Worm (Caenorhabditis elegans) whole organism, L1 larva: ENCODE data around the gene F25E5.2.

ENCODE experiments used
- fos-1 ChIP-seq: fragments of 150-350 bp; optimal IDR thresholded peaks from 2 replicates; lab custom pipeline; 2014; ENCODE audit warnings: missing biosample characterization, missing genetic modification characterization
- lin-39 ChIP-seq: fragments of 150-350 bp; optimal IDR thresholded peaks from 2 replicates; lab custom pipeline; 2014; ENCODE audit warnings: missing biosample characterization, missing genetic modification reagents, missing genetic modification characterization
- mdl-1 ChIP-seq, 2 experiments: fragments of 150-350 bp; optimal IDR thresholded peaks; 2 replicates each; lab custom pipeline; 2014 to 2017; ENCODE audit warnings: missing biosample characterization in 2 of 2, missing genetic modification characterization in 2 of 2, inconsistent platforms in 1 of 2
- nhr-237 ChIP-seq: fragments of 150-350 bp; optimal IDR thresholded peaks from 2 replicates; lab custom pipeline; 2014; ENCODE audit warnings: missing biosample characterization, missing genetic modification characterization
- sup-37 ChIP-seq: fragments of 200-800 bp; sonication (Bioruptor generic); optimal IDR thresholded peaks from 2 replicates; lab custom pipeline; 2018; ENCODE audit warnings: mild to moderate bottlenecking, missing genetic modification characterization, missing compliant biosample characterization
- ztf-4 ChIP-seq: fragments of 150-350 bp; optimal IDR thresholded peaks from 2 replicates; lab custom pipeline; 2014; ENCODE audit warnings: missing biosample characterization, missing genetic modification characterization

- TF ChIP-seq nhr-237 (no peak), ztf-4 (tag; lab: Kevin White, UChicago) (no peak), fos-1 (no peak), sup-37 (GFP tag; lab: Kevin White, UChicago) (no peak), lin-39 (tag; lab: Kevin White, UChicago) (no peak), mdl-1 (tag; optimal IDR thresholded peaks at IDR 0.05; lab: Kevin White, UChicago) (peak in 1 of 2 experiments; percentile 58)
Observed at ce11 chrV:7465509-7465908, 10.4 kb downstream of the F25E5.2 start, which contains the start of gene F25E5.1.
